Fruit fly (Drosophila melanogaster): ENCODE results near the gene Slh.

Slh gene

DNA sequence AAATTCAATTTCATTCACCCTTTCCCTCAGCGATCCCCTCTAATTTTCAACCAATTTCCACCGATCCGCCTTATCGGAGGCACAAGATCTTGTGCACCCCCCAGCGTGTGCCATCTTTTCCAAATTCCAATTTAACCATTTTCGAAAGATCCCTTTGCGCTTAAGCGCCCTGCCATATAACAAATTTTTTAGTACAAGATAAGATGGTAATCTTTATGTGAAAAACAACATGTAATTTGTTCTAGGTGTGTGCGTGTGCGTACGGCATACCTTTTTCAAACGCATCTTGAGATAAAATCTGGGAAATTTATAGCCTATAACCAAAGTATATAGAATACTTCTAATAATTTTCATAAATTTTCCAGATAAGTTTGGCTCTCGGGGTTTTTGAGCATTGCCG, 38.7 kb downstream of the Slh start:
- TF ChIP-seq woc (GFP tag; optimal IDR thresholded peaks at IDR 0.05) (no peak), br (GFP tag; optimal IDR thresholded peaks at IDR 0.05) (no peak), Mio (GFP tag; optimal IDR thresholded peaks at IDR 0.05) (no peak), GATAd (GFP tag; optimal IDR thresholded peaks at IDR 0.05) (no peak), rgr (GFP tag; optimal IDR thresholded peaks at IDR 0.05) (no peak), h (GFP tag; optimal IDR thresholded peaks at IDR 0.05) (no peak), lola (GFP tag; optimal IDR thresholded peaks at IDR 0.05) (no peak), CG32264 (GFP tag; optimal IDR thresholded peaks at IDR 0.05) (no peak), Jra (GFP tag; optimal IDR thresholded peaks at IDR 0.05) (no peak), dmrt93B (GFP tag; optimal IDR thresholded peaks at IDR 0.05) (no peak), Myc (optimal IDR thresholded peaks at IDR 0.05) (no peak), Hnf4 (GFP tag; optimal IDR thresholded peaks at IDR 0.05) (no peak), N (GFP tag; optimal IDR thresholded peaks at IDR 0.05) (no peak), tai (GFP tag; optimal IDR thresholded peaks at IDR 0.05) (no peak), foxo (GFP tag; optimal IDR thresholded peaks at IDR 0.05) (no peak), sage (GFP tag; optimal IDR thresholded peaks at IDR 0.05) (no peak)

- peak; percentile 36 to 75 for TF ChIP-seq dl (GFP tag; optimal IDR thresholded peaks at IDR 0.05; ENCODE audit: insufficient read depth in 1 of 2, partially characterized antibody in 2 of 2)
- no peak for TF ChIP-seq foxo (GFP tag; optimal IDR thresholded peaks at IDR 0.05)
- no peak for TF ChIP-seq GATAd (GFP tag; optimal IDR thresholded peaks at IDR 0.05)
- no peak for TF ChIP-seq fru (GFP tag; optimal IDR thresholded peaks at IDR 0.05)
- no peak for TF ChIP-seq Dfd (GFP tag; optimal IDR thresholded peaks at IDR 0.05)
- TF ChIP-seq Dif (GFP tag; optimal IDR thresholded peaks at IDR 0.05; ENCODE audit: partially characterized antibody), result peak; percentile 77
- TF ChIP-seq lola (GFP tag; optimal IDR thresholded peaks at IDR 0.05), result no peak
- TF ChIP-seq Vsx2 (GFP tag; optimal IDR thresholded peaks at IDR 0.05; ENCODE audit: partially characterized antibody), result peak; percentile 3
Measured at dm6 chr2L:2450723-2451379, 41.6 kb downstream of the Slh start.

DNA sequence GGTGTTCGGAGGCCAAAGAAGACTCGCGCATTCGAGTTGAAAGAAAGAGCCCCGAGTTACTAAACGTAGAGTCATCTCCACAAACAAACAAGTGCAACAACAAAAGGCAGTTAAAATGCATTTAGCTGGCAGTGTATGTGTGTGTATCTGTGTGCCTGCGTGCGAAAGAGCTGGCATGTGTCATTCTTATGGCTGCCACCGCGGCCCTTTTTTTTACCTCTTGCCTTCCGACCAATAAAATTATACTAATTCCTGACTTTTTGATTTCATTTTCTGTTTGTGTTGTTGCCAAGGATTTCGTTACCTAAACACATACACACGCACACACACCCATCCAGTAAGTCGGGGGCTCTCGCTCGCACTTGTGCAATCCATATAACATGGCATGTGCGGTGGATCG, 42.8 kb downstream of the Slh start:
- TF ChIP-seq N (GFP tag; optimal IDR thresholded peaks at IDR 0.05), result no peak
- no peak for TF ChIP-seq Hr83 (GFP tag; optimal IDR thresholded peaks at IDR 0.05; ENCODE audit: poor library complexity, severe bottlenecking)
- TF ChIP-seq Dfd (GFP tag; optimal IDR thresholded peaks at IDR 0.05), result no peak
- TF ChIP-seq Jra (GFP tag; optimal IDR thresholded peaks at IDR 0.05), result no peak
- TF ChIP-seq sv (GFP tag; optimal IDR thresholded peaks at IDR 0.05), result no peak
- TF ChIP-seq Mio (GFP tag; optimal IDR thresholded peaks at IDR 0.05), result no peak
- TF ChIP-seq HLH106 (tag; optimal IDR thresholded peaks at IDR 0.05), result no peak
- no peak for TF ChIP-seq fru (GFP tag; optimal IDR thresholded peaks at IDR 0.05)
- TF ChIP-seq Vsx2 (GFP tag; optimal IDR thresholded peaks at IDR 0.05; ENCODE audit: partially characterized antibody), result no peak
- no peak for TF ChIP-seq jim (GFP tag; optimal IDR thresholded peaks at IDR 0.05)
- no peak for TF ChIP-seq dl (GFP tag; optimal IDR thresholded peaks at IDR 0.05; ENCODE audit: insufficient read depth in 1 of 2, partially characterized antibody in 2 of 2)
- no peak for TF ChIP-seq Hr78 (GFP tag; optimal IDR thresholded peaks at IDR 0.05)

dm6 chr2L:2448514-2448913, 44.0 kb downstream of the Slh start:
- TF ChIP-seq Vsx2 (GFP tag; optimal IDR thresholded peaks at IDR 0.05; ENCODE audit: partially characterized antibody) (peak; percentile 1), ey (GFP tag; optimal IDR thresholded peaks at IDR 0.05) (no peak)

DNA sequence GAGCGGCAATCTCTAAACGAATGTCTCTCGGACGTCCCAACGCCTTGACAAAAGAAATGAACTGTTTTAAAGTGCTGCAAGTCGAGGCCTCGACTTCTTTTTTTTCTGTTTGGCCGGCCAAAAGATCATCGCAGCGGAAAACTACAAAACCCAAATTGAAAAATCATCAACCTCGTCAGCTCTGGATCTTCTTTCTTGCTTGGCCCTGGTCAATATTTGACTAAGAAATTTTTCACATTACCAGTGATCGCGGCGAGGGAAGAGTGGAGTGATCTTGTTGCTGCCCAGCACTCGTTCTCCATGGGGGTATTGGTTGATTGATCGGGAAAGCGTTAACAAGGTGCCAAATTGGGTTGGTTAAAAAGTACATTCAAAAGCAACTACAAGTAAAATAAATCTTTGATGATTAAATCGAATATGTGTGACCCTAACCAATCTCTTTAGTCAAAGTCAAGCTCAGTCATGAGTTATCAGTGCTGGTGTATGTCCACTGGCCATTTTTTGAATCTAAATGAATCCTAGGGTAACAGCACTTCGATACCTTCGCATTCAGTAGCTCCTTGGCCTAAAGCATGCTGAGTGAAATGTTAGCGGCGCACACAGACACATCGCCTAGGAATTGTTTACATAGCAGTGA, 53.7 kb downstream of the Slh start:
- TF ChIP-seq Dif (GFP tag; optimal IDR thresholded peaks at IDR 0.05; ENCODE audit: partially characterized antibody) (no peak), Abd-B (GFP tag; optimal IDR thresholded peaks at IDR 0.05) (no peak), sv (GFP tag; optimal IDR thresholded peaks at IDR 0.05) (no peak), Hnf4 (GFP tag; optimal IDR thresholded peaks at IDR 0.05) (no peak), brk (GFP tag; optimal IDR thresholded peaks at IDR 0.05) (no peak), br (GFP tag; optimal IDR thresholded peaks at IDR 0.05) (no peak), Vsx2 (GFP tag; optimal IDR thresholded peaks at IDR 0.05; ENCODE audit: partially characterized antibody) (no peak), OdsH (GFP tag; optimal IDR thresholded peaks at IDR 0.05) (no peak), jim (GFP tag; optimal IDR thresholded peaks at IDR 0.05) (no peak)

Data from whole organism, wandering third instar larva.